Worm (Caenorhabditis elegans): ENCODE data around the gene F38E1.10.
A peak's percentile ranks its signal among the peaks of the same experiment; 100 is the strongest.

DNA sequence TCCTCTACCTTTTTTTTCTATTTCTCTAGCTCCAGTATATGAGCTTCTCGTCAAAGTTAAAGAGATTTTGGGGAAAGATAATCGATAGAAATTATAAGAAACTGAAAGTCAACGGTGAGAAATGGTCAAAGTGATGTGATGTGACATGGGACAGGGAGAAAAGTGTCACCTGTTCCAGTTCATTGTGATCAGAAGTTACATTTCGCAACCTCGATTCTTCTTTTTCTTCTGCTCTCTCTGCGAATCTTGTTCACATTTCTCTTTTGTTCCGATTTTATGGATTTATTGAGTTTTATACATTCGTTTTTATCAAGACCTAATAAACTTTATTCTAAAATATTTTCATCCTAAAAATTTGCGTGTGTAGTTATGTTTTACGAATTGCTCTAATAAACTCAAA is 39.7 kb downstream of the F38E1.10 start:
- no peak for TF ChIP-seq unc-39 (tag; optimal IDR thresholded peaks at IDR 0.05)
- no peak for TF ChIP-seq elt-1 (tag; optimal IDR thresholded peaks at IDR 0.05; ENCODE audit: borderline replicate concordance, insufficient read depth)
- TF ChIP-seq nhr-2 (tag; optimal IDR thresholded peaks at IDR 0.05): no peak
- no peak for TF ChIP-seq ztf-11 (tag; optimal IDR thresholded peaks at IDR 0.05)
- no peak for TF ChIP-seq flh-1 (GFP tag; optimal IDR thresholded peaks at IDR 0.05)
- peak; percentile 83 for TF ChIP-seq unc-62 (GFP tag; optimal IDR thresholded peaks at IDR 0.05)
- no peak for TF ChIP-seq lin-32 (GFP tag; optimal IDR thresholded peaks at IDR 0.05)
- no peak for TF ChIP-seq snpc-4 (tag; optimal IDR thresholded peaks at IDR 0.05)
- TF ChIP-seq mls-2 (tag; optimal IDR thresholded peaks at IDR 0.05): no peak
- no peak for TF ChIP-seq lsy-2 (tag; optimal IDR thresholded peaks at IDR 0.05)
- TF ChIP-seq bed-3 (GFP tag; optimal IDR thresholded peaks at IDR 0.05): no peak
- no peak for TF ChIP-seq drap-1 (GFP tag; optimal IDR thresholded peaks at IDR 0.05)
- no peak for TF ChIP-seq ces-1 (GFP tag; optimal IDR thresholded peaks at IDR 0.05)
